Fruit fly (Drosophila melanogaster) whole organism, embryonic: Measurements from ENCODE around the gene Mms19.

Experiments
- Abd-B ChIP-seq: fragments of 200-800 bp; sonication (Bioruptor generic); optimal IDR thresholded peaks from 2 replicates; lab custom pipeline; 2018; ENCODE audit warnings: missing biosample characterization, mild to moderate bottlenecking, missing genetic modification characterization, moderate library complexity
- Antp ChIP-seq: fragments of 200-800 bp; sonication (Bioruptor generic); optimal IDR thresholded peaks from 3 replicates; lab custom pipeline; 2016; ENCODE audit warnings: missing biosample characterization, missing genetic modification characterization
- B-H2 ChIP-seq: fragments of 200-800 bp; sonication (Bioruptor generic); optimal IDR thresholded peaks from 2 replicates; lab custom pipeline; 2018; ENCODE audit warnings: missing biosample characterization, mild to moderate bottlenecking, missing genetic modification characterization
- Bteb2 ChIP-seq: fragments of 200-800 bp; sonication (Bioruptor generic); optimal IDR thresholded peaks from 2 replicates; lab custom pipeline; 2016; ENCODE audit warnings: missing biosample characterization, missing genetic modification characterization
- CG11247 ChIP-seq: fragments of 200-800 bp; sonication (Bioruptor generic); IDR thresholded peaks from 2 replicates; pipeline ENCODE4 v1.3.6; 2022; ENCODE audit warnings: missing biosample characterization, missing genetic modification characterization
- CG11504 ChIP-seq: fragments of 200-800 bp; sonication (Bioruptor generic); optimal IDR thresholded peaks from 3 replicates; lab custom pipeline; 2019; ENCODE audit warnings: missing biosample characterization, mild to moderate bottlenecking, missing genetic modification characterization, moderate library complexity
- CG13123 ChIP-seq: fragments of 200-800 bp; sonication (Bioruptor generic); optimal IDR thresholded peaks from 2 replicates; lab custom pipeline; 2016; ENCODE audit warnings: missing biosample characterization, missing genetic modification characterization
- CG13624 ChIP-seq: fragments of 200-800 bp; sonication (Bioruptor generic); optimal IDR thresholded peaks from 2 replicates; lab custom pipeline; 2016; ENCODE audit warnings: missing biosample characterization, missing genetic modification characterization
- CG1647 ChIP-seq: fragments of 200-800 bp; sonication (Bioruptor generic); optimal IDR thresholded peaks from 3 replicates; lab custom pipeline; 2016; ENCODE audit warnings: missing biosample characterization, missing genetic modification characterization
- CG17568 ChIP-seq: fragments of 200-800 bp; sonication (Bioruptor generic); optimal IDR thresholded peaks from 2 replicates; lab custom pipeline; 2018; ENCODE audit warnings: missing biosample characterization, mild to moderate bottlenecking, missing genetic modification characterization, moderate library complexity
- CG17612 ChIP-seq: fragments of 200-800 bp; sonication (Bioruptor generic); IDR thresholded peaks from 2 replicates; pipeline ENCODE4 v1.3.6; 2022; ENCODE audit warnings: missing biosample characterization, missing genetic modification characterization
- CG2889 ChIP-seq: fragments of 200-800 bp; sonication (Bioruptor generic); IDR thresholded peaks from 3 replicates; pipeline ENCODE4 v1.3.6; 2022; ENCODE audit warnings: missing biosample characterization, missing genetic modification characterization
- CG31365 ChIP-seq: fragments of 200-800 bp; sonication (Bioruptor generic); optimal IDR thresholded peaks from 2 replicates; lab custom pipeline; 2018; ENCODE audit warnings: missing biosample characterization, mild to moderate bottlenecking, missing genetic modification characterization
- CG33213 ChIP-seq: fragments of 200-800 bp; sonication (Bioruptor generic); optimal IDR thresholded peaks from 3 replicates; lab custom pipeline; 2016; ENCODE audit warnings: missing biosample characterization, missing genetic modification characterization
- CG34376 ChIP-seq: fragments of 200-800 bp; sonication (Bioruptor generic); optimal IDR thresholded peaks from 2 replicates; lab custom pipeline; 2018; ENCODE audit warnings: missing biosample characterization, mild to moderate bottlenecking, missing genetic modification characterization
- CG4328 ChIP-seq: fragments of 200-800 bp; sonication (Bioruptor generic); optimal IDR thresholded peaks from 3 replicates; lab custom pipeline; 2017; ENCODE audit warnings: missing biosample characterization, missing genetic modification reagents, missing genetic modification characterization
- CG4617 ChIP-seq: fragments of 200-800 bp; sonication (Bioruptor generic); optimal IDR thresholded peaks from 3 replicates; lab custom pipeline; 2016; ENCODE audit warnings: missing biosample characterization, missing genetic modification characterization, borderline replicate concordance
- CG6791 ChIP-seq: fragments of 200-800 bp; sonication (Bioruptor generic); IDR thresholded peaks from 3 replicates; pipeline ENCODE4 v1.3.6; 2022; ENCODE audit warnings: missing biosample characterization, missing genetic modification characterization; ENCODE audit not compliant: partially characterized antibody
- CG6813 ChIP-seq: fragments of 200-800 bp; sonication (Bioruptor generic); optimal IDR thresholded peaks from 2 replicates; lab custom pipeline; 2017; ENCODE audit warnings: missing biosample characterization, missing genetic modification characterization, mild to moderate bottlenecking, moderate library complexity, missing genetic modification reagents
- CG7963 ChIP-seq: fragments of 200-800 bp; sonication (Bioruptor generic); IDR thresholded peaks from 3 replicates; pipeline ENCODE4 v1.3.6; 2022; ENCODE audit warnings: missing biosample characterization, missing genetic modification characterization; ENCODE audit not compliant: partially characterized antibody
- Doc3 ChIP-seq: fragments of 200-800 bp; sonication (Bioruptor generic); IDR thresholded peaks from 3 replicates; pipeline ENCODE4 v1.3.6; 2022; ENCODE audit warnings: missing biosample characterization, missing genetic modification characterization; ENCODE audit not compliant: partially characterized antibody
- Dref ChIP-seq: fragments of 200-800 bp; sonication (Bioruptor generic); IDR thresholded peaks from 2 replicates; pipeline ENCODE4 v1.3.6; 2022; ENCODE audit warnings: missing biosample characterization, missing genetic modification characterization
- E2f2 ChIP-seq: fragments of 200-800 bp; sonication (Bioruptor generic); IDR thresholded peaks from 2 replicates; pipeline ENCODE4 v1.3.6; 2022; ENCODE audit warnings: missing biosample characterization, missing genetic modification characterization
- Jarid2 ChIP-seq: fragments of 200-800 bp; sonication (Bioruptor generic); optimal IDR thresholded peaks from 3 replicates; lab custom pipeline; 2017; ENCODE audit warnings: mild to moderate bottlenecking, missing biosample characterization, missing genetic modification reagents, missing genetic modification characterization
- MTF-1 ChIP-seq: fragments of 200-800 bp; sonication (Bioruptor generic); optimal IDR thresholded peaks from 2 replicates; lab custom pipeline; 2018; ENCODE audit warnings: missing biosample characterization, mild to moderate bottlenecking, missing genetic modification characterization, borderline replicate concordance
- Sin3A ChIP-seq: fragments of >200 bp; optimal IDR thresholded peaks from 2 replicates; lab custom pipeline; 2018
- Stat92E ChIP-seq, 3 experiments: fragments of >200 bp in 2 of 3; fragments of 200-800 bp in 1 of 3; sonication (Bioruptor generic) in 1 of 3; optimal IDR thresholded peaks; 2 replicates each; lab custom pipeline; 2017 to 2019; ENCODE audit warnings: missing biosample characterization in 3 of 3, missing genetic modification characterization in 3 of 3, mild to moderate bottlenecking in 1 of 3, moderate library complexity in 1 of 3
- Usf ChIP-seq: fragments of 200-800 bp; sonication (Bioruptor generic); optimal IDR thresholded peaks from 2 replicates; lab custom pipeline; 2017; ENCODE audit warnings: missing genotype, missing biosample characterization, missing genetic modification characterization
- ab ChIP-seq: fragments of 200-800 bp; sonication (Bioruptor generic); optimal IDR thresholded peaks from 2 replicates; lab custom pipeline; 2016; ENCODE audit warnings: missing biosample characterization, missing genetic modification characterization
- ara ChIP-seq: fragments of 200-800 bp; sonication (Bioruptor generic); IDR thresholded peaks from 2 replicates; pipeline ENCODE4 v1.3.6; 2022; ENCODE audit warnings: missing biosample characterization, missing genetic modification characterization
- ato ChIP-seq: fragments of 200-800 bp; sonication (Bioruptor generic); IDR thresholded peaks from 2 replicates; pipeline ENCODE4 v1.3.6; 2022; ENCODE audit warnings: missing biosample characterization, missing genetic modification characterization; ENCODE audit not compliant: partially characterized antibody
- crp ChIP-seq, 2 experiments: fragments of 200-800 bp; sonication (Bioruptor generic); optimal IDR thresholded peaks; 2 replicates in 1 of 2; 3 replicates in 1 of 2; lab custom pipeline; 2017; ENCODE audit warnings: missing biosample characterization in 2 of 2, missing genetic modification characterization in 2 of 2, mild to moderate bottlenecking in 1 of 2, moderate library complexity in 1 of 2
- dan ChIP-seq: fragments of 200-800 bp; sonication (Bioruptor generic); IDR thresholded peaks from 2 replicates; pipeline ENCODE4 v1.3.6; 2022; ENCODE audit warnings: missing biosample characterization, missing genetic modification characterization
- dmrt99B ChIP-seq: fragments of 200-800 bp; sonication (Bioruptor generic); optimal IDR thresholded peaks from 2 replicates; lab custom pipeline; 2018; ENCODE audit warnings: missing biosample characterization, mild to moderate bottlenecking, missing genetic modification characterization, moderate library complexity
- ems ChIP-seq: fragments of 200-800 bp; sonication (Bioruptor generic); optimal IDR thresholded peaks from 3 replicates; lab custom pipeline; 2016; ENCODE audit warnings: missing biosample characterization, missing genetic modification characterization
- her ChIP-seq: fragments of 200-800 bp; sonication (Bioruptor generic); optimal IDR thresholded peaks from 2 replicates; lab custom pipeline; 2016; ENCODE audit warnings: missing biosample characterization, missing genetic modification characterization
- inv ChIP-seq: fragments of 200-800 bp; sonication (Bioruptor generic); IDR thresholded peaks from 2 replicates; pipeline ENCODE4 v1.3.6; 2022; ENCODE audit warnings: missing biosample characterization, missing genetic modification characterization; ENCODE audit not compliant: partially characterized antibody
- kah ChIP-seq: fragments of 200-800 bp; sonication (Bioruptor generic); optimal IDR thresholded peaks from 2 replicates; lab custom pipeline; 2018; ENCODE audit warnings: missing biosample characterization, mild to moderate bottlenecking, missing genetic modification characterization
- kni ChIP-seq: fragments of 200-800 bp; sonication (Bioruptor generic); optimal IDR thresholded peaks from 3 replicates; lab custom pipeline; 2017; ENCODE audit warnings: mild to moderate bottlenecking, missing biosample characterization, missing genetic modification reagents, missing genetic modification characterization
- knrl ChIP-seq: fragments of 200-800 bp; sonication (Bioruptor generic); IDR thresholded peaks from 3 replicates; pipeline ENCODE4 v1.3.6; 2022; ENCODE audit warnings: missing biosample characterization, missing genetic modification characterization; ENCODE audit not compliant: partially characterized antibody
- lmd ChIP-seq: fragments of 200-800 bp; sonication (Bioruptor generic); IDR thresholded peaks from 2 replicates; pipeline ENCODE4 v1.3.6; 2022; ENCODE audit warnings: missing biosample characterization, missing genetic modification characterization
- luna ChIP-seq: fragments of 200-800 bp; sonication (Bioruptor generic); optimal IDR thresholded peaks from 2 replicates; lab custom pipeline; 2016; ENCODE audit warnings: missing biosample characterization, missing genetic modification characterization
- nau ChIP-seq: fragments of 200-800 bp; sonication (Bioruptor generic); optimal IDR thresholded peaks from 3 replicates; lab custom pipeline; 2017; ENCODE audit warnings: missing biosample characterization, mild to moderate bottlenecking, missing genetic modification characterization, missing genetic modification reagents
- sr ChIP-seq: fragments of 200-800 bp; sonication (Bioruptor generic); IDR thresholded peaks from 3 replicates; pipeline ENCODE4 v1.3.6; 2022; ENCODE audit warnings: missing biosample characterization, missing genetic modification characterization
- ssp ChIP-seq: fragments of 200-800 bp; sonication (Bioruptor generic); IDR thresholded peaks from 2 replicates; pipeline ENCODE4 v1.3.6; 2022; ENCODE audit warnings: missing biosample characterization, missing genetic modification characterization
- wdn ChIP-seq: fragments of 200-800 bp; sonication (Bioruptor generic); IDR thresholded peaks from 2 replicates; pipeline ENCODE4 v1.3.6; 2022; ENCODE audit warnings: missing biosample characterization, missing genetic modification characterization
- z ChIP-seq: fragments of 200-800 bp; sonication (Bioruptor generic); IDR thresholded peaks from 3 replicates; pipeline ENCODE4 v1.3.6; 2022; ENCODE audit warnings: missing biosample characterization, missing genetic modification characterization

Mms19 gene

dm6 chr3R:5263311-5264250, 31.2 kb downstream of the Mms19 start (continued):
- 0 out of 2 replicates have a peak, but pooled peaks have one; percentile 4 for TF ChIP-seq CG17612 (GFP tag; lab: Robert Waterston, UW)
- TF ChIP-seq CG11247 (GFP tag; lab: Robert Waterston, UW) = peak; percentile 61; the same call in 1 of the 2 replicates
- TF ChIP-seq CG11504 (tag; lab: Kevin White, UChicago) = peak; percentile 93
- no peak for TF ChIP-seq dan (GFP tag; lab: Robert Waterston, UW)
- TF ChIP-seq Abd-B (GFP tag; lab: Kevin White, UChicago) = peak; percentile 87
- peak; percentile 16; the same call in 1 of the 3 replicates for TF ChIP-seq Doc3 (GFP tag; lab: Robert Waterston, UW)
- peak; percentile 26; the same call in 1 of the 3 replicates for TF ChIP-seq z (GFP tag; lab: Robert Waterston, UW)
- TF ChIP-seq CG6791 = no peak
- TF ChIP-seq sr (GFP tag; lab: Robert Waterston, UW) = peak; percentile 100
- peak; percentile 90 for TF ChIP-seq dmrt99B
- no peak for TF ChIP-seq B-H2 (GFP tag; lab: Kevin White, UChicago)
- TF ChIP-seq CG17568 (GFP tag; lab: Kevin White, UChicago) = peak; percentile 83
- no peak for TF ChIP-seq Bteb2
- TF ChIP-seq Stat92E (GFP tag; optimal IDR thresholded peaks at IDR 0.05; lab: Kevin White, UChicago) = no peak
- peak; percentile 87 for TF ChIP-seq CG6813 (GFP tag; lab: Kevin White, UChicago)
- TF ChIP-seq luna (GFP tag; lab: Kevin White, UChicago) = no peak
- peak; percentile 48 for TF ChIP-seq Jarid2
- no peak for TF ChIP-seq knrl (GFP tag; lab: Robert Waterston, UW)
- TF ChIP-seq MTF-1 (GFP tag; lab: Kevin White, UChicago) = peak; percentile 59
- TF ChIP-seq ab (GFP tag; lab: Kevin White, UChicago) = peak; percentile 47
- TF ChIP-seq CG34376 (GFP tag; lab: Kevin White, UChicago) = no peak
- TF ChIP-seq E2f2 (GFP tag; lab: Robert Waterston, UW) = peak; percentile 58; the same call in 1 of the 2 replicates
- peak; percentile 88 for TF ChIP-seq CG4328
- no peak for TF ChIP-seq inv (GFP tag; lab: Robert Waterston, UW)
- TF ChIP-seq CG2889 = 0 out of 3 replicates have a peak, but pooled peaks have one; percentile 39
- TF ChIP-seq her = no peak
- peak; percentile 9 for TF ChIP-seq CG13624 (GFP tag; lab: Kevin White, UChicago)
- TF ChIP-seq wdn (GFP tag; lab: Robert Waterston, UW) = peak; percentile 24; the same call in 1 of the 2 replicates
- peak; percentile 66 for TF ChIP-seq ara (GFP tag; lab: Robert Waterston, UW)
- TF ChIP-seq Sin3A (lab: Kevin White, UChicago) = no peak
- no peak for TF ChIP-seq ems
- no peak for TF ChIP-seq Dref
- TF ChIP-seq ato = no peak
- no peak for TF ChIP-seq CG7963
- no peak for TF ChIP-seq CG31365 (tag; lab: Kevin White, UChicago)
- peak; percentile 23 for TF ChIP-seq Antp (GFP tag; lab: Kevin White, UChicago)
- peak; percentile 74 for TF ChIP-seq kah (GFP tag; lab: Kevin White, UChicago)
- no peak for TF ChIP-seq CG33213 (GFP tag; lab: Kevin White, UChicago)
- TF ChIP-seq kni (GFP tag; lab: Kevin White, UChicago) = no peak
- peak; percentile 55 for TF ChIP-seq CG13123 (GFP tag; lab: Kevin White, UChicago)
- TF ChIP-seq lmd (GFP tag; lab: Robert Waterston, UW) = peak; percentile 88; the same call in 1 of the 2 replicates
- no peak for TF ChIP-seq CG1647 (GFP tag; lab: Kevin White, UChicago)
- peak; percentile 17 for TF ChIP-seq CG4617
- no peak for TF ChIP-seq nau (GFP tag; lab: Kevin White, UChicago)
- peak; percentile 65 for TF ChIP-seq ssp (GFP tag; lab: Robert Waterston, UW)
- peak; percentile 22 for TF ChIP-seq Usf (GFP tag; lab: Kevin White, UChicago)
- TF ChIP-seq crp (GFP tag; optimal IDR thresholded peaks at IDR 0.05; lab: Kevin White, UChicago) = peak in 1 of 2 experiments; percentile 25
